Fruit fly (Drosophila melanogaster) whole organism, embryonic: ENCODE measurements around the gene CG11726.

ENCODE experiments used
- Awh ChIP-seq: fragments of 200-800 bp; sonication (Bioruptor generic); IDR thresholded peaks from 2 replicates; pipeline ENCODE4, ENCODE4 v1.3.6; 2022; ENCODE audit warnings: missing biosample characterization, missing genetic modification characterization
- CG11093 ChIP-seq: fragments of 200-800 bp; sonication (Bioruptor generic); IDR thresholded peaks from 3 replicates; pipeline ENCODE4 v1.3.6; 2022; ENCODE audit warnings: missing biosample characterization, missing genetic modification characterization
- CG11504 ChIP-seq: fragments of 200-800 bp; sonication (Bioruptor generic); optimal IDR thresholded peaks from 3 replicates; lab custom pipeline; 2019; ENCODE audit warnings: missing biosample characterization, mild to moderate bottlenecking, missing genetic modification characterization, moderate library complexity
- CG12769 ChIP-seq: fragments of 200-800 bp; sonication (Bioruptor generic); optimal IDR thresholded peaks from 2 replicates; lab custom pipeline; 2019; ENCODE audit warnings: missing biosample characterization, mild to moderate bottlenecking, missing genetic modification characterization, moderate library complexity
- CG13894 ChIP-seq: fragments of 200-800 bp; sonication (Bioruptor generic); optimal IDR thresholded peaks from 3 replicates; lab custom pipeline; 2018; ENCODE audit warnings: missing biosample characterization, mild to moderate bottlenecking, missing genetic modification characterization, moderate library complexity
- CG17612 ChIP-seq: fragments of 200-800 bp; sonication (Bioruptor generic); IDR thresholded peaks from 2 replicates; pipeline ENCODE4 v1.3.6; 2022; ENCODE audit warnings: missing biosample characterization, missing genetic modification characterization
- CG18262 ChIP-seq: fragments of 200-800 bp; optimal IDR thresholded peaks from 3 replicates; lab custom pipeline; 2019; ENCODE audit warnings: missing biosample characterization, mild to moderate bottlenecking, missing genetic modification characterization, moderate library complexity
- CG18599 ChIP-seq: fragments of 200-800 bp; sonication (Bioruptor generic); optimal IDR thresholded peaks from 3 replicates; lab custom pipeline; 2017; ENCODE audit warnings: missing biosample characterization, missing genetic modification characterization, mild to moderate bottlenecking, moderate library complexity, missing genetic modification reagents
- CG2199 ChIP-seq: fragments of 200-800 bp; sonication (Bioruptor generic); IDR thresholded peaks from 3 replicates; pipeline ENCODE4 v1.3.6; 2022; ENCODE audit warnings: missing biosample characterization, missing genetic modification characterization
- CG2712 ChIP-seq: fragments of 200-800 bp; optimal IDR thresholded peaks from 3 replicates; lab custom pipeline; 2019; ENCODE audit warnings: missing biosample characterization, mild to moderate bottlenecking, missing genetic modification characterization, moderate library complexity
- CG2889 ChIP-seq: fragments of 200-800 bp; sonication (Bioruptor generic); IDR thresholded peaks from 3 replicates; pipeline ENCODE4 v1.3.6; 2022; ENCODE audit warnings: missing biosample characterization, missing genetic modification characterization
- CG3281 ChIP-seq: fragments of 200-800 bp; sonication (Bioruptor generic); optimal IDR thresholded peaks from 3 replicates; lab custom pipeline; 2017; ENCODE audit warnings: missing biosample characterization, mild to moderate bottlenecking, missing genetic modification characterization
- CG34422 ChIP-seq: fragments of 200-800 bp; sonication (Bioruptor generic); IDR thresholded peaks from 3 replicates; pipeline ENCODE4 v1.3.6; 2022; ENCODE audit warnings: missing biosample characterization, missing genetic modification characterization
- CG3995 ChIP-seq: fragments of 200-800 bp; sonication (Bioruptor generic); optimal IDR thresholded peaks from 3 replicates; lab custom pipeline; 2016; ENCODE audit warnings: missing biosample characterization, missing genetic modification characterization
- CG43689 ChIP-seq: fragments of 200-800 bp; sonication (Bioruptor generic); IDR thresholded peaks from 2 replicates; pipeline ENCODE4 v1.3.6; 2022; ENCODE audit warnings: missing biosample characterization, missing genetic modification characterization
- CG7839 ChIP-seq: fragments of 200-800 bp; sonication (Bioruptor generic); optimal IDR thresholded peaks from 3 replicates; lab custom pipeline; 2018; ENCODE audit warnings: missing biosample characterization, mild to moderate bottlenecking, missing genetic modification characterization, moderate library complexity
- E2f1 ChIP-seq: fragments of 200-800 bp; sonication (Bioruptor generic); IDR thresholded peaks from 2 replicates; pipeline ENCODE4 v1.3.6; 2022; ENCODE audit warnings: missing biosample characterization, missing genetic modification characterization
- Hey ChIP-seq: fragments of 200-800 bp; sonication (Bioruptor generic); optimal IDR thresholded peaks from 3 replicates; lab custom pipeline; 2018; ENCODE audit warnings: missing biosample characterization, mild to moderate bottlenecking, missing genetic modification characterization
- MESR4 ChIP-seq: fragments of 200-800 bp; sonication (Bioruptor generic); optimal IDR thresholded peaks from 2 replicates; lab custom pipeline; 2018; ENCODE audit warnings: missing biosample characterization, mild to moderate bottlenecking, missing genetic modification characterization, moderate library complexity
- Meics ChIP-seq: fragments of 200-800 bp; sonication (Bioruptor generic); optimal IDR thresholded peaks from 2 replicates; lab custom pipeline; 2017; ENCODE audit warnings: missing biosample characterization, mild to moderate bottlenecking, missing genetic modification characterization
- Oli ChIP-seq: fragments of 200-800 bp; sonication (Bioruptor generic); optimal IDR thresholded peaks from 2 replicates; lab custom pipeline; 2018; ENCODE audit warnings: missing biosample characterization, mild to moderate bottlenecking, missing genetic modification characterization, moderate library complexity
- abd-A ChIP-seq: fragments of 200-800 bp; sonication (Bioruptor generic); optimal IDR thresholded peaks from 3 replicates; lab custom pipeline; 2019; ENCODE audit warnings: missing biosample characterization, mild to moderate bottlenecking, missing genetic modification characterization, moderate library complexity
- ase ChIP-seq: fragments of 200-800 bp; sonication (Bioruptor generic); IDR thresholded peaks from 3 replicates; pipeline ENCODE4 v1.3.6; 2022; ENCODE audit warnings: missing biosample characterization, missing genetic modification characterization
- bsh ChIP-seq, 2 experiments: fragments of 200-800 bp; sonication (Bioruptor generic); optimal IDR thresholded peaks; 2 replicates each; lab custom pipeline; 2017 to 2018; ENCODE audit warnings: mild to moderate bottlenecking in 2 of 2, missing biosample characterization in 2 of 2, missing genetic modification characterization in 2 of 2, moderate library complexity in 1 of 2
- ci ChIP-seq: fragments of 200-800 bp; sonication (Bioruptor generic); IDR thresholded peaks from 3 replicates; pipeline ENCODE4 v1.3.6; 2022; ENCODE audit warnings: missing biosample characterization, missing genetic modification characterization
- dmrt99B ChIP-seq: fragments of 200-800 bp; sonication (Bioruptor generic); optimal IDR thresholded peaks from 2 replicates; lab custom pipeline; 2018; ENCODE audit warnings: missing biosample characterization, mild to moderate bottlenecking, missing genetic modification characterization, moderate library complexity
- gfzf ChIP-seq: fragments of 200-800 bp; sonication (Bioruptor generic); optimal IDR thresholded peaks from 2 replicates; lab custom pipeline; 2016; ENCODE audit warnings: missing biosample characterization, mild to moderate bottlenecking, missing genetic modification characterization, moderate library complexity
- kni ChIP-seq: fragments of 200-800 bp; sonication (Bioruptor generic); optimal IDR thresholded peaks from 3 replicates; lab custom pipeline; 2017; ENCODE audit warnings: mild to moderate bottlenecking, missing biosample characterization, missing genetic modification reagents, missing genetic modification characterization
- lola ChIP-seq, 3 experiments: fragments of >200 bp in 2 of 3; fragments of 200-800 bp in 1 of 3; sonication (Bioruptor generic) in 1 of 3; optimal IDR thresholded peaks; 2 replicates each; lab custom pipeline; 2017 to 2019; ENCODE audit warnings: missing biosample characterization in 3 of 3, missing genetic modification characterization in 3 of 3, mild to moderate bottlenecking in 1 of 3, moderate library complexity in 1 of 3
- mirr ChIP-seq: fragments of 200-800 bp; sonication (Bioruptor generic); optimal IDR thresholded peaks from 3 replicates; lab custom pipeline; 2018; ENCODE audit warnings: missing biosample characterization, mild to moderate bottlenecking, missing genetic modification characterization
- nmo ChIP-seq: fragments of 200-800 bp; sonication (Bioruptor generic); optimal IDR thresholded peaks from 2 replicates; lab custom pipeline; 2018; ENCODE audit warnings: missing biosample characterization, mild to moderate bottlenecking, missing genetic modification characterization, moderate library complexity
- nom ChIP-seq: fragments of 200-800 bp; sonication (Bioruptor generic); optimal IDR thresholded peaks from 2 replicates; lab custom pipeline; 2017; ENCODE audit warnings: missing biosample characterization, missing genetic modification characterization, mild to moderate bottlenecking, moderate library complexity, missing genetic modification reagents
- prd ChIP-seq, 3 experiments: fragments of >200 bp in 2 of 3; fragments of 200-800 bp in 1 of 3; sonication (Bioruptor generic) in 1 of 3; optimal IDR thresholded peaks in 2 of 3; IDR thresholded peaks in 1 of 3; 2 replicates in 2 of 3; 3 replicates in 1 of 3; pipeline versions ENCODE4 v1.3.6 to Lab custom; 2017 to 2022; ENCODE audit warnings: missing biosample characterization in 1 of 3, missing genetic modification characterization in 1 of 3
- psq ChIP-seq: fragments of 200-800 bp; sonication (Bioruptor generic); optimal IDR thresholded peaks from 2 replicates; lab custom pipeline; 2017; ENCODE audit warnings: missing biosample characterization, missing genetic modification characterization
- row ChIP-seq: fragments of 200-800 bp; sonication (Bioruptor generic); IDR thresholded peaks from 3 replicates; pipeline ENCODE4 v1.3.6; 2022; ENCODE audit warnings: missing biosample characterization, missing genetic modification characterization
- sd ChIP-seq: fragments of 200-800 bp; sonication (Bioruptor generic); optimal IDR thresholded peaks from 3 replicates; lab custom pipeline; 2018; ENCODE audit warnings: missing biosample characterization, mild to moderate bottlenecking, missing genetic modification characterization, moderate library complexity
- sens ChIP-seq: fragments of 200-800 bp; sonication (Bioruptor generic); peaks from one replicate; lab custom pipeline; 2016; ENCODE audit warnings: missing biosample characterization, missing genetic modification characterization
- slbo ChIP-seq: fragments of 200-800 bp; sonication (Bioruptor generic); IDR thresholded peaks from 2 replicates; pipeline ENCODE4 v1.3.6; 2022; ENCODE audit warnings: missing biosample characterization, missing genetic modification characterization
- tgo ChIP-seq: fragments of 200-800 bp; sonication (Bioruptor generic); IDR thresholded peaks from 3 replicates; pipeline ENCODE4 v1.3.6; 2022; ENCODE audit warnings: missing biosample characterization, missing genetic modification characterization
- toy ChIP-seq: fragments of 200-800 bp; sonication (Bioruptor generic); IDR thresholded peaks from 2 replicates; pipeline ENCODE4 v1.3.6; 2022; ENCODE audit warnings: missing biosample characterization, missing genetic modification characterization
- twi ChIP-seq: fragments of 200-800 bp; optimal IDR thresholded peaks from 2 replicates; lab custom pipeline; 2019; ENCODE audit warnings: missing biosample characterization, mild to moderate bottlenecking, missing genetic modification characterization, moderate library complexity
- wek ChIP-seq: fragments of 200-800 bp; sonication (Bioruptor generic); optimal IDR thresholded peaks from 3 replicates; lab custom pipeline; 2018; ENCODE audit warnings: missing biosample characterization, mild to moderate bottlenecking, missing genetic modification characterization, moderate library complexity
- zfh1 ChIP-seq: fragments of 200-800 bp; sonication (Bioruptor generic); IDR thresholded peaks from 3 replicates; pipeline ENCODE4 v1.3.6; 2022; ENCODE audit warnings: missing biosample characterization, missing genetic modification characterization

Gene CG11726

DNA sequence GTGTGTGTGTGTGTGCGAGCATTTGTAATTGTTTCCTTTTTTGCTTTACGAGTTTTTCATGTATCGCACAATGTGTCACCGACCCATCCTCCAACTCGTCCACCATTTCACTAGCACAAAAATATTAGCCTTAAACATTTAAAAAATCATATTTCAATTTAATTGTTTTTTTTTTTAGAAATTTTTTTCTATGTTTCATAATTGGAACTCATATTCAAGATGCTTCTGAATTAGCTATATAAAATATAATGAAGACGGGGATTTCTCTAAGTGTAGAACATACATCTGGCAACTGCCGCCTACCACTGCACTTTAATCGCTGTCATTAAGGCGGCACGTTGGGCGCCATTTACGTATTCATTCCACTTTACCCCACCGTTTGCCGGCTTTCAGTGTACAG, 45.1 kb downstream of the CG11726 start (continued):
- TF ChIP-seq CG43689 (GFP tag; lab: Robert Waterston, UW) (no peak), prd (optimal IDR thresholded peaks at IDR 0.05; lab: Kevin White, UChicago) (no peak), prd (GFP tag; IDR thresholded peaks at IDR 0.05; lab: Robert Waterston, UW) (peak; percentile 63; the same call in 2 of the 3 replicates), nmo (GFP tag; lab: Kevin White, UChicago) (peak; percentile 11), CG3995 (GFP tag; lab: Kevin White, UChicago) (no peak), tgo (GFP tag; lab: Robert Waterston, UW) (0 out of 3 replicates have a peak, but pooled peaks have one; percentile 17), row (GFP tag; lab: Robert Waterston, UW) (peak; percentile 55; the same call in 2 of the 3 replicates), CG11504 (peak; percentile 22), ci (GFP tag; lab: Robert Waterston, UW) (peak; percentile 63; the same call in 2 of the 3 replicates), Hey (tag; lab: Kevin White, UChicago) (no peak), Oli (tag; lab: Kevin White, UChicago) (peak; percentile 12), slbo (GFP tag; lab: Robert Waterston, UW) (peak; percentile 30; the same call in 1 of the 2 replicates), CG2712 (tag; lab: Kevin White, UChicago) (peak; percentile 37), CG18262 (tag; lab: Kevin White, UChicago) (peak; percentile 42), bsh (GFP tag; optimal IDR thresholded peaks at IDR 0.05; lab: Kevin White, UChicago) (peak; percentile 5 to 28)

DNA sequence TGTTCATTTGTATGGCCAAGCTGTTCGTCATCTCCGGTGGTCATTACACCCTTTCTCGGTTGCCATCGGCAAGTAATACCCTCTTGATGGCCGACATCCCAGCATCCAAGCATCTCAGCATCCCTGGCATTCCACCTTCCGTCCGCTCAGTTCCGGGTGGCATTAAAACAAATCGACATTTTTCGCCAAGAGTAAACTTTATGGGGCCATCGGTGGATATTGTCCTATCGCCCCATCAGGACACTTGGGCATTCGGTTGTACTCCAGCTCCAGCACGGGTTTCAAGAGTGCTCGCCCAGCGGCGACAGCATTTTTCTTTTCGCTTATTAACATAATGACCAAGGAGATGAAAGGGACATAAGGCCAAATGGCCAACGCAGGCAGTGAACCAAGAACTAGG, 45.8 kb downstream of the CG11726 start:
- TF ChIP-seq ase (0 out of 3 replicates have a peak, but pooled peaks have one; percentile 21), Awh (GFP tag; lab: Robert Waterston, UW) (0 out of 2 replicates have a peak, but pooled peaks have one; percentile 36), CG13894 (tag; lab: Kevin White, UChicago) (peak; percentile 63), toy (GFP tag; lab: Robert Waterston, UW) (no peak), abd-A (tag; lab: Kevin White, UChicago) (peak; percentile 77), CG7839 (tag; lab: Kevin White, UChicago) (no peak), zfh1 (GFP tag; lab: Robert Waterston, UW) (0 out of 3 replicates have a peak, but pooled peaks have one; percentile 9)

DNA sequence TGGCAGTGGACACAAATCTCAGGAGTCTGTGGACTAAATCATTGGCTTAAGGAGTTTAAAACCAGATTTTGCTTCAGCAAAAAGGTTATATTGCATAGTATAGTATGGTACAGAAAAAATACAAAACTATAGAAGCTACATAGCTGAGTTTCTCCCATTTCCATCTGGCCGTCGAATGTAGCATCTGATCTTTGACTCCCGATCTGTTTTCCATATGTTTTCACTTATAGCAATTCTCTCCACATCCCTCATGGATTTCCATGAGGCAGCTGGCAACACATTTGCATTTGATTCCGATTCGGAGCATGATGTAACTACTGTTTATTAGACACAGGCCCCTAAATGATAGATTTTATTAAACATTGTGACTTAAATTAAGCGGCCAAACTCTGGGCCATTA, 46.3 kb downstream of the CG11726 start:
- 0 out of 3 replicates have a peak, but pooled peaks have one; percentile 17 for TF ChIP-seq CG2199 (GFP tag; lab: Robert Waterston, UW)
- no peak for TF ChIP-seq CG17612 (GFP tag; lab: Robert Waterston, UW)
- no peak for TF ChIP-seq tgo (GFP tag; lab: Robert Waterston, UW)
- TF ChIP-seq CG34422 = no peak
- TF ChIP-seq sens (GFP tag; lab: Kevin White, UChicago) = peak; percentile 21
- TF ChIP-seq gfzf (GFP tag; lab: Kevin White, UChicago) = no peak
- no peak for TF ChIP-seq E2f1
- TF ChIP-seq CG11093 (GFP tag; lab: Robert Waterston, UW) = no peak
- peak; percentile 97 for TF ChIP-seq twi (tag; lab: Kevin White, UChicago)
- TF ChIP-seq dmrt99B = no peak
- no peak for TF ChIP-seq lola (GFP tag; optimal IDR thresholded peaks at IDR 0.05; lab: Kevin White, UChicago)

DNA sequence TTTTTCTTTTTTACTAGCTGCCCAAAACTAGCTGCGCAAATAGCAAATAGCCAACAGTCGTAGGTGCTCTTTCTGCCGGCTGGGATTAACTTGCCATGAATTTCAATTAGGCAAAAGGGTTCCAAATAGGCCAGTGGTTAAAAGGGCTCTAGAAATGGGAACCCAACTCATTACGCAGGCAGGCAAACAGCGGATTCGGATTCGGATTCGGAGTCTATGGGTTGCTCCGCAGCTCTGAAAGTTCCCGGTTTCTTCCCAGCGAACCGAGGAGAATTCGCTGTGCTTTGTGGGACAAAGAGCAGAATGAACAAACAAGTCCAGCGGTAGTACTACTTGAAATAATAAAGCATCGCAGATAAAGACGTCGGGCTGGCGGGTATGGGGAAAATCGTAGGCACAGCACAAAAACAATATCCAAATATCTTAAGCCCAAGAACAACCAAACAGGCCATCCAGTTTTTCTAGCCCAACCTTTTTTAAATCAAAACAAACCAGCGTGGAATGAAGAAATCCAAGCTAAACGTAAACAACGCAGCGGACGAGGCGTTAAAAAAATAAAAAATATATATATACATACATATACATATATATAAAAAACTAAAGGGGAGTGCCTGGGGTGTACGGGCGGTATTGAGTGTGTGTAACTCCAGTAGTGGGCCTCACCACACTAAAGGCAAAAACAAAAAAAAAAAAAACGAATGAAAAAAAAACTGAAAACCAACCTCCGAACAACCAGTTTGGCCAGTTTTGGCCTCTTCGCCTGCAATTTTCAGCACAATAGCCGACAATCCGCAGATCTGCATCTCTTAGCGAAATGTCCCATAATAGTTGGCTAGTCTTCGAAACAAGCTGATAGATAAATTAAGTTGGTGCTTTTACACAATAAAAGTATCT, 47.6 kb downstream of the CG11726 start:
- TF ChIP-seq Meics (GFP tag; lab: Kevin White, UChicago) (peak; percentile 41), CG13894 (tag; lab: Kevin White, UChicago) (peak; percentile 96), CG3281 (GFP tag; lab: Kevin White, UChicago) (peak; percentile 17), mirr (GFP tag; lab: Kevin White, UChicago) (peak; percentile 16), CG12769 (tag; lab: Kevin White, UChicago) (peak; percentile 87), CG2889 (GFP tag; lab: Robert Waterston, UW) (0 out of 3 replicates have a peak, but pooled peaks have one; percentile 18), wek (no peak), MESR4 (GFP tag; lab: Kevin White, UChicago) (no peak), sd (tag; lab: Kevin White, UChicago) (peak; percentile 30), kni (peak; percentile 5), psq (peak; percentile 57), CG18599 (GFP tag; lab: Kevin White, UChicago) (peak; percentile 38), nom (GFP tag; lab: Kevin White, UChicago) (peak; percentile 90)
